Fruit fly (Drosophila melanogaster): Measurements from ENCODE around the gene CG11590.

Gene CG11590

DNA sequence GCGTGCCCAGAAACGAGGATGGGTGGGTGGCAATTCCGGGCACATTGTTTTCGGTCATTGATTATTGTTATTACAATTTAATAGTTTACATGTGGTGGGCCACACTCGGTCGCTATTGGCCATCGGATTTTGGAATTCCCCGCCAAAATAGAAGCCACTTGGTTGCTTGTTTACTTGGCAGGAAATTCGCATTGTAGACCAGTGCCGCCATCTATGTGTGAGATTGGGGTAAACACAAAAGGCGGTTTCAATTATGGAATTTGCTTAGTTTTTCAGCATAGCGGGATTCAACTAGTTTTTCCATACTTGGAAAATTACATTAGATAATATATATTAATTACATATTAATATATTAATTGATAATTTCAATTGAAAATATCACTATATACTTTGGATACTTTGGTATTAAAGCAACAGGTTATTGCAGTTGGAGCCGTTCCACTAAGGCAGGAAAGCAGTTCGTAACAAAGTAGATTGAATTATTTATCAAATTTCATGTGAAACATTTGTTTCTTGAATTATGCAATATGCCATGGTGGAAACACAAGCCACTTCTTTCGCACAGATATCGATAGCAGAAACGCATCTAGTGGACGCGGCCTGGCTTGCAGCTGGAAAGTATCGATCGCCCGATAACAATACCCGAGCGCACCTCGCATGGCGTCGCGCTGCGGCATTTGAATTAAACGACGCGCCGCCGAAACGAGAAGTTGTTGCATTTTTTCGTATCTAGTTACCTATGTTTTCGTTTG is 47.2 kb downstream of the CG11590 start, which contains the start of gene mud (continued):
- TF ChIP-seq grau (tag; optimal IDR thresholded peaks at IDR 0.05), result peak; percentile 43
- TF ChIP-seq crp (GFP tag; optimal IDR thresholded peaks at IDR 0.05), result peak in 1 of 2 experiments; percentile 56
- no peak for TF ChIP-seq Ravus (GFP tag; IDR thresholded peaks at IDR 0.05)
- TF ChIP-seq PHDP (tag; optimal IDR thresholded peaks at IDR 0.05), result no peak
- TF ChIP-seq sna (GFP tag; IDR thresholded peaks at IDR 0.05; ENCODE audit: partially characterized antibody), result peak; percentile 52; the same call in 1 of the 2 replicates
- no peak for TF ChIP-seq CG9876 (GFP tag; optimal IDR thresholded peaks at IDR 0.05)
- TF ChIP-seq B-H1 (GFP tag; IDR thresholded peaks at IDR 0.05), result peak; percentile 27; the same call in 2 of the 3 replicates
- peak; percentile 77 for TF ChIP-seq amos (GFP tag; IDR thresholded peaks at IDR 0.05; ENCODE audit: partially characterized antibody)
- TF ChIP-seq Ssrp (tag; optimal IDR thresholded peaks at IDR 0.05), result peak; percentile 16
- no peak for TF ChIP-seq CG4360 (GFP tag; IDR thresholded peaks at IDR 0.05)
- TF ChIP-seq Hmx (GFP tag; optimal IDR thresholded peaks at IDR 0.05), result no peak
- no peak for TF ChIP-seq Atf3 (GFP tag; optimal IDR thresholded peaks at IDR 0.05)
- no peak for TF ChIP-seq Max (GFP tag; optimal IDR thresholded peaks at IDR 0.05)
- peak; percentile 84 for TF ChIP-seq Bgb (GFP tag; IDR thresholded peaks at IDR 0.05; ENCODE audit: partially characterized antibody)
- no peak for TF ChIP-seq CG6272 (GFP tag; IDR thresholded peaks at IDR 0.05)
- no peak for TF ChIP-seq Fer1 (GFP tag; optimal IDR thresholded peaks at IDR 0.05)
- peak; percentile 4 for TF ChIP-seq lab (GFP tag; optimal IDR thresholded peaks at IDR 0.05)
- TF ChIP-seq E2f1 (GFP tag; IDR thresholded peaks at IDR 0.05), result no peak
- TF ChIP-seq Aef1 (GFP tag; IDR thresholded peaks at IDR 0.05), result peak; percentile 28; the same call in 1 of the 3 replicates
- no peak for TF ChIP-seq nom (GFP tag; optimal IDR thresholded peaks at IDR 0.05)
- no peak for TF ChIP-seq Ada2b (GFP tag; IDR thresholded peaks at IDR 0.05)
- no peak for TF ChIP-seq CG16863 (GFP tag; optimal IDR thresholded peaks at IDR 0.05)
- no peak for TF ChIP-seq gcm (GFP tag; optimal IDR thresholded peaks at IDR 0.05)
- 0 out of 3 replicates have a peak, but pooled peaks have one; percentile 48 for TF ChIP-seq CG34224 (GFP tag; IDR thresholded peaks at IDR 0.05; ENCODE audit: partially characterized antibody)
- peak; percentile 19 for TF ChIP-seq zen (tag; optimal IDR thresholded peaks at IDR 0.05)
- TF ChIP-seq MTF-1 (GFP tag; optimal IDR thresholded peaks at IDR 0.05; ENCODE audit: borderline replicate concordance), result no peak
- no peak for TF ChIP-seq danr (GFP tag; IDR thresholded peaks at IDR 0.05)
- no peak for TF ChIP-seq Neu2 (GFP tag; optimal IDR thresholded peaks at IDR 0.05; ENCODE audit: borderline replicate concordance)
- no peak for TF ChIP-seq CG18764 (GFP tag; optimal IDR thresholded peaks at IDR 0.05)
- no peak for TF ChIP-seq Spps (tag; optimal IDR thresholded peaks at IDR 0.05)
- 0 out of 3 replicates have a peak, but pooled peaks have one; percentile 46 for TF ChIP-seq ken (GFP tag; IDR thresholded peaks at IDR 0.05)
- TF ChIP-seq chn (GFP tag; optimal IDR thresholded peaks at IDR 0.05), result no peak
- no peak for TF ChIP-seq gce (GFP tag; IDR thresholded peaks at IDR 0.05)
- TF ChIP-seq CG8924 (tag; optimal IDR thresholded peaks at IDR 0.05), result peak; percentile 35
- TF ChIP-seq tna (GFP tag; IDR thresholded peaks at IDR 0.05; ENCODE audit: partially characterized antibody), result peak; percentile 68
- TF ChIP-seq wdn (GFP tag; IDR thresholded peaks at IDR 0.05), result no peak
- TF ChIP-seq dysf (GFP tag; IDR thresholded peaks at IDR 0.05), result 0 out of 3 replicates have a peak, but pooled peaks have one; percentile 34
- TF ChIP-seq CG7556 (GFP tag; optimal IDR thresholded peaks at IDR 0.05), result no peak
- no peak for TF ChIP-seq NK7.1 (GFP tag; optimal IDR thresholded peaks at IDR 0.05)
- TF ChIP-seq Atf-2 (GFP tag; optimal IDR thresholded peaks at IDR 0.05), result no peak
- TF ChIP-seq crc (GFP tag; optimal IDR thresholded peaks at IDR 0.05), result no peak
- TF ChIP-seq CG14441 (GFP tag; IDR thresholded peaks at IDR 0.05), result peak; percentile 50; the same call in 1 of the 2 replicates
- TF ChIP-seq CG14014 (GFP tag; IDR thresholded peaks at IDR 0.05), result no peak
- TF ChIP-seq chif (GFP tag; optimal IDR thresholded peaks at IDR 0.05), result no peak
- TF ChIP-seq sob (GFP tag; IDR thresholded peaks at IDR 0.05), result peak; percentile 8; the same call in 1 of the 2 replicates
- TF ChIP-seq CG17568 (GFP tag; optimal IDR thresholded peaks at IDR 0.05), result no peak
- peak; percentile 20 for TF ChIP-seq CG9437 (GFP tag; optimal IDR thresholded peaks at IDR 0.05)
- TF ChIP-seq CG11695 (GFP tag; IDR thresholded peaks at IDR 0.05), result no peak
- no peak for TF ChIP-seq CG12071 (GFP tag; optimal IDR thresholded peaks at IDR 0.05)

All from whole organism, embryonic.